Worm (Caenorhabditis elegans): ENCODE data around the gene ceph-41.

DNA sequence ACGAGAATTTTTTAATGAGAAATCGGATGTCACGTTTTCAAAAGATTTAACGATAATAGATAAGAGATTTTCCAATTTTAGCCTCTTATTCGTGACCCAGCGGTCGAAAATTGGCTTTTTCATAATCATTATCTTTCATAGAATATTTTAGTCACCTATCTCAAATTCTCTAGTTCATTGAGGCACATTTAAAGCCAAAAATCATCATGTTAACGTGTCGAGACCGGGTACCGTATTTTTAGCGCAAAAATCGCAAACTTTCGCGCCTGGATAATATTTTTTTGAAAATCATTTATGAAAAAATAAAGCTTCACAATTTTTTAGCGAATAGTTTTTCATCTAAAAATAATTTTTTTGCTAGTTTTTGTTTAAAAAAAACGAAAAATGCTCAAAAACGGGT lies 38.9 kb downstream of the ceph-41 start, which contains the start of gene B0218.7:
- no peak for TF ChIP-seq egrh-3 (GFP tag; IDR thresholded peaks at IDR 0.05)
- TF ChIP-seq ets-4 (GFP tag; optimal IDR thresholded peaks at IDR 0.05) = no peak
- TF ChIP-seq lsl-1 (GFP tag; optimal IDR thresholded peaks at IDR 0.05) = no peak
- TF ChIP-seq snpc-4 (GFP tag; optimal IDR thresholded peaks at IDR 0.05) = no peak
- TF ChIP-seq snpc-4 (tag; optimal IDR thresholded peaks at IDR 0.05) = no peak
- no peak for TF ChIP-seq attf-6 (GFP tag; IDR thresholded peaks at IDR 0.05)
- TF ChIP-seq ztf-18 (tag; optimal IDR thresholded peaks at IDR 0.05) = no peak
- TF ChIP-seq ceh-91 (GFP tag; IDR thresholded peaks at IDR 0.05) = no peak
- no peak for TF ChIP-seq Y53F4B.3 (GFP tag; IDR thresholded peaks at IDR 0.05)
- no peak for TF ChIP-seq gei-17 (GFP tag; optimal IDR thresholded peaks at IDR 0.05)
- TF ChIP-seq dox-1 (GFP tag; IDR thresholded peaks at IDR 0.05) = no peak
- TF ChIP-seq efl-1 (GFP tag; optimal IDR thresholded peaks at IDR 0.05) = no peak
- TF ChIP-seq lin-26 (GFP tag; IDR thresholded peaks at IDR 0.05) = no peak
